Worm (Caenorhabditis elegans) whole organism, L3 larva: ENCODE data around the gene C14B1.12.

ENCODE experiments used
- aly-2 ChIP-seq: fragments of 150-350 bp; optimal IDR thresholded peaks from 2 replicates; lab custom pipeline; 2014; ENCODE audit warnings: missing biosample characterization, missing genetic modification characterization
- ceh-16 ChIP-seq: sonication (generic microtip); optimal IDR thresholded peaks from 2 replicates; lab custom pipeline; 2017; ENCODE audit warnings: missing biosample characterization, missing genetic modification characterization
- ceh-28 ChIP-seq: fragments of 150-350 bp; optimal IDR thresholded peaks from 2 replicates; lab custom pipeline; 2014; ENCODE audit warnings: missing biosample characterization, missing genetic modification reagents, missing genetic modification characterization
- lin-39 ChIP-seq: fragments of 150-350 bp; optimal IDR thresholded peaks from 2 replicates; lab custom pipeline; 2018; ENCODE audit warnings: missing biosample characterization, missing genetic modification reagents, missing genetic modification characterization
- nhr-77 ChIP-seq: fragments of 150-350 bp; optimal IDR thresholded peaks from 2 replicates; lab custom pipeline; 2014; ENCODE audit warnings: missing biosample characterization, missing genetic modification characterization
- unc-39 ChIP-seq: sonication (generic microtip); optimal IDR thresholded peaks from 4 replicates; lab custom pipeline; 2017; ENCODE audit warnings: missing biosample characterization, missing genetic modification characterization
- ztf-11 ChIP-seq: fragments of 150-350 bp; optimal IDR thresholded peaks from 2 replicates; lab custom pipeline; 2014; ENCODE audit warnings: missing biosample characterization, missing genetic modification characterization

- no peak for TF ChIP-seq unc-39
- TF ChIP-seq nhr-77: no peak
- TF ChIP-seq ceh-28 (tag; lab: Kevin White, UChicago): no peak
- no peak for TF ChIP-seq aly-2 (tag; lab: Kevin White, UChicago)
- no peak for TF ChIP-seq ztf-11 (tag; lab: Kevin White, UChicago)
- TF ChIP-seq ceh-16 (tag; lab: Kevin White, UChicago): no peak
- TF ChIP-seq lin-39 (tag; lab: Kevin White, UChicago): no peak
These were observed 26.4 kb downstream of the C14B1.12 start for ce11 chrIII:3698366-3698765.
